Worm (Caenorhabditis elegans): ENCODE data around the gene F14F9.5.

- TF ChIP-seq ama-1 (optimal IDR thresholded peaks at IDR 0.05) (no peak), nhr-21 (tag; optimal IDR thresholded peaks at IDR 0.05) (no peak), unc-62 (GFP tag; optimal IDR thresholded peaks at IDR 0.05) (no peak), ceh-82 (tag; optimal IDR thresholded peaks at IDR 0.05) (no peak), egl-27 (tag; optimal IDR thresholded peaks at IDR 0.05) (no peak), gmeb-1 (tag; optimal IDR thresholded peaks at IDR 0.05) (no peak), sma-3 (GFP tag; optimal IDR thresholded peaks at IDR 0.05) (no peak), dmd-4 (tag; optimal IDR thresholded peaks at IDR 0.05) (no peak), R02D3.7 (tag; optimal IDR thresholded peaks at IDR 0.05) (no peak), elt-3 (tag; optimal IDR thresholded peaks at IDR 0.05) (no peak), lin-39 (tag; optimal IDR thresholded peaks at IDR 0.05) (no peak)
Measured at ce11 chrV:5172833-5173232, 45.9 kb downstream of the F14F9.5 start, which contains the start of gene srt-65.
